Worm (Caenorhabditis elegans) whole organism, L4/young adult: ENCODE measurements around the gene fubl-2.

Experiments used
- W03F9.2 ChIP-seq: fragments of 150-350 bp; optimal IDR thresholded peaks from 2 replicates; lab custom pipeline; 2014; ENCODE audit warnings: missing biosample characterization, missing genetic modification characterization
- dao-5 ChIP-seq: sonication (generic microtip); optimal IDR thresholded peaks from 2 replicates; lab custom pipeline; 2016; ENCODE audit warnings: missing genotype, missing genetic modification characterization, moderate library complexity, missing compliant biosample characterization

- no peak for TF ChIP-seq dao-5 (tag; lab: Kevin White, UChicago)
- TF ChIP-seq W03F9.2 (tag; lab: Kevin White, UChicago): no peak
Observed at ce11 chrIII:7080689-7081088, 6.9 kb downstream of the fubl-2 start, which contains the start of gene ZK418.7.
